Worm (Caenorhabditis elegans) whole organism, L2 larva: ENCODE measurements around the gene B0393.5.
"Not testable (repeated sequence)": the region's sequence is repeated elsewhere in the genome, so short reads cannot be mapped to it uniquely, and the experiment has no call there.

Experiments used
- C34F6.9 ChIP-seq: fragments of 150-350 bp; optimal IDR thresholded peaks from 2 replicates; lab custom pipeline; 2014; ENCODE audit warnings: missing biosample characterization, missing genetic modification characterization
- F13H6.1 ChIP-seq: sonication (generic microtip); optimal IDR thresholded peaks from 2 replicates; lab custom pipeline; 2016; ENCODE audit warnings: missing genetic modification characterization, missing compliant biosample characterization
- R02D3.7 ChIP-seq: fragments of 150-350 bp; optimal IDR thresholded peaks from 2 replicates; lab custom pipeline; 2014; ENCODE audit warnings: missing biosample characterization, missing genetic modification characterization
- Y55F3AM.14 ChIP-seq: fragments of 200-800 bp; sonication (Bioruptor generic); optimal IDR thresholded peaks from 2 replicates; lab custom pipeline; 2018; ENCODE audit warnings: mild to moderate bottlenecking, missing genetic modification characterization, missing compliant biosample characterization
- ZK546.5 ChIP-seq: sonication (generic microtip); optimal IDR thresholded peaks from 2 replicates; lab custom pipeline; 2017; ENCODE audit warnings: missing biosample characterization, missing genetic modification characterization
- aly-2 ChIP-seq: fragments of 150-350 bp; optimal IDR thresholded peaks from 2 replicates; lab custom pipeline; 2014; ENCODE audit warnings: missing biosample characterization, missing genetic modification characterization
- ama-1 ChIP-seq: fragments of 150-350 bp; optimal IDR thresholded peaks from 2 replicates; lab custom pipeline; 2018; ENCODE audit warnings: inconsistent platforms
- blmp-1 ChIP-seq: sonication (generic microtip); optimal IDR thresholded peaks from 2 replicates; lab custom pipeline; 2017; ENCODE audit warnings: missing genetic modification characterization, mild to moderate bottlenecking, missing compliant biosample characterization, antibody characterized with exemption, moderate library complexity; ENCODE audit not compliant: insufficient read depth
- ceh-16 ChIP-seq: fragments of 150-350 bp; optimal IDR thresholded peaks from 2 replicates; lab custom pipeline; 2014; ENCODE audit warnings: missing biosample characterization, missing genetic modification characterization
- ceh-82 ChIP-seq: fragments of 150-350 bp; optimal IDR thresholded peaks from 2 replicates; lab custom pipeline; 2014; ENCODE audit warnings: missing biosample characterization, missing genetic modification characterization
- crh-2 ChIP-seq: sonication (generic microtip); optimal IDR thresholded peaks from 2 replicates; lab custom pipeline; 2017; ENCODE audit warnings: missing biosample characterization, missing genetic modification characterization
- dmd-4 ChIP-seq: sonication (generic microtip); optimal IDR thresholded peaks from 2 replicates; lab custom pipeline; 2017; ENCODE audit warnings: missing biosample characterization, missing genetic modification characterization
- egl-27 ChIP-seq: sonication (generic microtip); optimal IDR thresholded peaks from 3 replicates; lab custom pipeline; 2017; ENCODE audit warnings: missing biosample characterization, missing genetic modification reagents, missing genetic modification characterization
- elt-1 ChIP-seq: fragments of 150-350 bp; optimal IDR thresholded peaks from 2 replicates; lab custom pipeline; 2014; ENCODE audit warnings: missing biosample characterization, missing genetic modification characterization
- elt-3 ChIP-seq: sonication (generic microtip); optimal IDR thresholded peaks from 2 replicates; lab custom pipeline; 2017; ENCODE audit warnings: missing biosample characterization, missing genetic modification characterization
- fos-1 ChIP-seq: fragments of 150-350 bp; optimal IDR thresholded peaks from 2 replicates; lab custom pipeline; 2014; ENCODE audit warnings: missing biosample characterization, missing genetic modification characterization
- gmeb-1 ChIP-seq: fragments of 150-350 bp; optimal IDR thresholded peaks from 2 replicates; lab custom pipeline; 2014; ENCODE audit warnings: missing biosample characterization, missing genetic modification characterization
- lin-11 ChIP-seq: fragments of 150-350 bp; sonication (generic microtip); optimal IDR thresholded peaks from 2 replicates; lab custom pipeline; 2014; ENCODE audit warnings: missing biosample characterization, missing genetic modification characterization, inconsistent platforms, mixed read lengths
- lin-39 ChIP-seq: fragments of 150-350 bp; optimal IDR thresholded peaks from 2 replicates; lab custom pipeline; 2014; ENCODE audit warnings: missing biosample characterization, missing genetic modification reagents, missing genetic modification characterization
- lsy-2 ChIP-seq, 2 experiments: fragments of 150-350 bp in 1 of 2; sonication (generic microtip) in 1 of 2; optimal IDR thresholded peaks; 2 replicates each; lab custom pipeline; 2014 to 2017; ENCODE audit warnings: missing biosample characterization in 2 of 2, missing genetic modification characterization in 2 of 2
- mab-5 ChIP-seq: fragments of 150-350 bp; optimal IDR thresholded peaks from 2 replicates; lab custom pipeline; 2014; ENCODE audit warnings: missing biosample characterization, missing genetic modification characterization
- mbf-1 ChIP-seq: sonication (generic microtip); optimal IDR thresholded peaks from 2 replicates; lab custom pipeline; 2017; ENCODE audit warnings: missing biosample characterization, missing genetic modification characterization
- mdl-1 ChIP-seq, 2 experiments: fragments of 150-350 bp in 1 of 2; sonication (generic microtip) in 1 of 2; optimal IDR thresholded peaks; 2 replicates each; lab custom pipeline; 2017; ENCODE audit warnings: missing biosample characterization in 2 of 2, missing genetic modification characterization in 2 of 2
- nhr-10 ChIP-seq: sonication (generic microtip); optimal IDR thresholded peaks from 2 replicates; lab custom pipeline; 2017; ENCODE audit warnings: missing biosample characterization, missing genetic modification characterization
- nhr-11 ChIP-seq: fragments of 150-350 bp; optimal IDR thresholded peaks from 2 replicates; lab custom pipeline; 2014; ENCODE audit warnings: missing biosample characterization, missing genetic modification characterization
- nhr-12 ChIP-seq: fragments of 150-350 bp; optimal IDR thresholded peaks from 2 replicates; lab custom pipeline; 2014; ENCODE audit warnings: missing biosample characterization, missing genetic modification characterization
- nhr-129 ChIP-seq: fragments of 150-350 bp; optimal IDR thresholded peaks from 2 replicates; lab custom pipeline; 2014; ENCODE audit warnings: missing biosample characterization, missing genetic modification characterization
- nhr-21 ChIP-seq: fragments of 150-350 bp; optimal IDR thresholded peaks from 2 replicates; lab custom pipeline; 2014; ENCODE audit warnings: missing biosample characterization, missing genetic modification characterization
- nhr-23 ChIP-seq: fragments of 150-350 bp; optimal IDR thresholded peaks from 2 replicates; lab custom pipeline; 2014; ENCODE audit warnings: missing biosample characterization, missing genetic modification reagents, missing genetic modification characterization
- nhr-237 ChIP-seq: fragments of 150-350 bp; optimal IDR thresholded peaks from 2 replicates; lab custom pipeline; 2014; ENCODE audit warnings: missing biosample characterization, missing genetic modification characterization
- nhr-25 ChIP-seq: fragments of 150-350 bp; sonication (generic microtip); optimal IDR thresholded peaks from 3 replicates; lab custom pipeline; 2014; ENCODE audit warnings: missing biosample characterization, missing genetic modification characterization
- nhr-6 ChIP-seq: fragments of 150-350 bp; optimal IDR thresholded peaks from 2 replicates; lab custom pipeline; 2014; ENCODE audit warnings: missing biosample characterization, missing genetic modification characterization
- nhr-77 ChIP-seq: fragments of 150-350 bp; optimal IDR thresholded peaks from 2 replicates; lab custom pipeline; 2014; ENCODE audit warnings: missing biosample characterization, missing genetic modification characterization
- peb-1 ChIP-seq: fragments of 150-350 bp; optimal IDR thresholded peaks from 2 replicates; lab custom pipeline; 2014; ENCODE audit warnings: missing biosample characterization, missing genetic modification characterization
- skn-1 ChIP-seq: sonication (generic microtip); optimal IDR thresholded peaks from 2 replicates; lab custom pipeline; 2017; ENCODE audit warnings: missing biosample characterization, missing genetic modification characterization
- sma-3 ChIP-seq: sonication (generic microtip); optimal IDR thresholded peaks from 2 replicates; lab custom pipeline; 2016; ENCODE audit warnings: missing genetic modification reagents, missing genetic modification characterization, missing compliant biosample characterization
- sma-9 ChIP-seq, 2 experiments: fragments of 150-350 bp in 1 of 2; sonication (generic microtip) in 1 of 2; optimal IDR thresholded peaks; 2 replicates each; lab custom pipeline; 2014 to 2016; ENCODE audit warnings: missing genetic modification characterization in 2 of 2, mild to moderate bottlenecking in 1 of 2, missing biosample characterization in 1 of 2, missing compliant biosample characterization in 1 of 2, missing genetic modification reagents in 1 of 2, moderate library complexity in 1 of 2
- snpc-4 ChIP-seq: fragments of 150-350 bp; optimal IDR thresholded peaks from 2 replicates; lab custom pipeline; 2014; ENCODE audit warnings: missing biosample characterization, missing genetic modification characterization
- unc-39 ChIP-seq: fragments of 150-350 bp; optimal IDR thresholded peaks from 2 replicates; lab custom pipeline; 2014; ENCODE audit warnings: missing biosample characterization, missing genetic modification characterization
- unc-55 ChIP-seq: fragments of 150-350 bp; sonication (generic microtip); optimal IDR thresholded peaks from 3 replicates; lab custom pipeline; 2014; ENCODE audit warnings: missing biosample characterization, missing genetic modification reagents, missing genetic modification characterization
- zag-1 ChIP-seq: fragments of 150-350 bp; optimal IDR thresholded peaks from 2 replicates; lab custom pipeline; 2014; ENCODE audit warnings: missing biosample characterization, missing genetic modification characterization
- ztf-1 ChIP-seq: fragments of 200-800 bp; sonication (Bioruptor generic); conservative IDR thresholded peaks from 2 replicates; pipeline ENCODE4 v1.3.6; 2022; ENCODE audit warnings: missing genetic modification characterization, missing compliant biosample characterization
- ztf-11 ChIP-seq: sonication (generic microtip); optimal IDR thresholded peaks from 2 replicates; lab custom pipeline; 2017; ENCODE audit warnings: missing biosample characterization, missing genetic modification characterization
- ztf-4 ChIP-seq: fragments of 150-350 bp; optimal IDR thresholded peaks from 2 replicates; lab custom pipeline; 2014; ENCODE audit warnings: missing biosample characterization, missing genetic modification characterization

B0393.5 gene

ce11 chrIII:4739975-4740374 is 25.6 kb upstream of the B0393.5 start, which contains the start of gene ras-2:
ras-2 (minus strand) TSS chrIII:4740075.
- TF ChIP-seq dmd-4 (tag; lab: Kevin White, UChicago) (no peak), ceh-16 (no peak), C34F6.9 (tag; lab: Kevin White, UChicago) (no peak), crh-2 (tag; lab: Kevin White, UChicago) (no peak), peb-1 (tag; lab: Kevin White, UChicago) (no peak), ceh-82 (tag; lab: Kevin White, UChicago) (no peak), R02D3.7 (no peak), nhr-21 (tag; lab: Kevin White, UChicago) (no peak), elt-3 (tag; lab: Kevin White, UChicago) (no peak), nhr-237 (tag; lab: Kevin White, UChicago) (no peak), elt-1 (tag; lab: Kevin White, UChicago) (no peak), ztf-4 (tag; lab: Kevin White, UChicago) (no peak), unc-39 (no peak), nhr-12 (no peak), ztf-11 (no peak), mdl-1 (tag; optimal IDR thresholded peaks at IDR 0.05; lab: Kevin White, UChicago) (no peak), fos-1 (tag; lab: Kevin White, UChicago) (no peak)

ce11 chrIII:4740820-4741219 is 24.8 kb upstream of the B0393.5 start:
- no peak for TF ChIP-seq nhr-6 (tag; lab: Kevin White, UChicago)
- peak; percentile 78 for TF ChIP-seq fos-1 (tag; lab: Kevin White, UChicago)
- no peak for TF ChIP-seq lin-39 (tag; lab: Kevin White, UChicago)
- no peak for TF ChIP-seq aly-2 (tag; lab: Kevin White, UChicago)
- no peak for TF ChIP-seq Y55F3AM.14
- TF ChIP-seq elt-3 (tag; lab: Kevin White, UChicago): no peak
- peak; percentile 29 for TF ChIP-seq crh-2 (tag; lab: Kevin White, UChicago)
- no peak for TF ChIP-seq sma-9 (GFP tag; optimal IDR thresholded peaks at IDR 0.05; lab: Kevin White, UChicago)
- TF ChIP-seq sma-9 (tag; optimal IDR thresholded peaks at IDR 0.05; lab: Kevin White, UChicago): no peak
- no peak for TF ChIP-seq nhr-11 (tag; lab: Kevin White, UChicago)
- TF ChIP-seq nhr-21 (tag; lab: Kevin White, UChicago): no peak
- TF ChIP-seq peb-1 (tag; lab: Kevin White, UChicago): no peak
- no peak for TF ChIP-seq nhr-77
- peak in 1 of 2 experiments; percentile 28 for TF ChIP-seq lsy-2 (tag; optimal IDR thresholded peaks at IDR 0.05; lab: Kevin White, UChicago)
- no peak for TF ChIP-seq elt-1 (tag; lab: Kevin White, UChicago)
- TF ChIP-seq gmeb-1 (tag; lab: Kevin White, UChicago): no peak
- TF ChIP-seq mbf-1 (tag; lab: Kevin White, UChicago): no peak
- no peak for TF ChIP-seq ceh-82 (tag; lab: Kevin White, UChicago)
- TF ChIP-seq nhr-129 (tag; lab: Kevin White, UChicago): peak; percentile 27
- TF ChIP-seq lin-11 (tag; lab: Kevin White, UChicago): no peak
- no peak for TF ChIP-seq egl-27 (tag; lab: Kevin White, UChicago)
- TF ChIP-seq unc-39: no peak
- TF ChIP-seq nhr-25 (tag; lab: Kevin White, UChicago): no peak
- no peak for TF ChIP-seq ztf-11
- TF ChIP-seq ztf-4 (tag; lab: Kevin White, UChicago): no peak
- TF ChIP-seq ztf-1: no peak
- no peak for TF ChIP-seq skn-1 (tag; lab: Kevin White, UChicago)
- TF ChIP-seq ama-1 (lab: Kevin White, UChicago): no peak
- TF ChIP-seq zag-1: no peak
- TF ChIP-seq dmd-4 (tag; lab: Kevin White, UChicago): no peak
- TF ChIP-seq ZK546.5: no peak
- TF ChIP-seq, all 48 proteins: peak for 4

DNA sequence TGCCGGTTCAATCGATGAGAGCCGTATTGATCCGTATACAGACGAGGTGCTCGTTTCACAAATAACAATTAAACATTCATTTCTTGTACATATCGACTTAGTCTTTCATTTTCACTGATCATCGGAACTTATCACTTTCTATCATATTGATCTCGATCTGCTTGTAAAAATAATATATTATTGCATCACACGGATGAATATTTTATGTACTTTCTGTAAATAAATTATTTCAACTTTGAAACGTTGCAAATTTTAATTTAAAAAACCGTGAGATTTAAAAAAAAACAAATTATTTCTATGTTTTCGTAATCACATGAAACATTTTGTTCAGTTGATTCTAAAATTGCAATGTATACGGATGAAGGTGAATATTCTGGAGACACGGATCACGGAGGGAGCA is 23.0 kb upstream of the B0393.5 start, which contains the start of gene twk-6:
Gene twk-6, plus strand, starts transcription at position 301 of the 400 bp plus-strand sequence.
- not testable (repeated sequence) for TF ChIP-seq peb-1, aly-2, nhr-11 (tag; lab: Kevin White, UChicago)

- TF ChIP-seq unc-55 (GFP tag; lab: Kevin White, UChicago) (no peak), elt-1 (tag; lab: Kevin White, UChicago) (no peak), nhr-77 (no peak), nhr-6 (tag; lab: Kevin White, UChicago) (no peak), mbf-1 (tag; lab: Kevin White, UChicago) (no peak), blmp-1 (tag; lab: Kevin White, UChicago) (no peak), skn-1 (tag; lab: Kevin White, UChicago) (no peak), unc-39 (no peak), lin-39 (tag; lab: Kevin White, UChicago) (no peak), snpc-4 (tag; lab: Kevin White, UChicago) (no peak), lin-11 (tag; lab: Kevin White, UChicago) (no peak), egl-27 (tag; lab: Kevin White, UChicago) (no peak), sma-3 (GFP tag; lab: Kevin White, UChicago) (no peak), nhr-10 (tag; lab: Kevin White, UChicago) (no peak), mab-5 (tag; lab: Kevin White, UChicago) (no peak), F13H6.1 (tag; lab: Kevin White, UChicago) (no peak), aly-2 (tag; lab: Kevin White, UChicago) (no peak), nhr-23 (no peak)
Measured at ce11 chrIII:4745934-4746333, 19.6 kb upstream of the B0393.5 start, which contains the start of gene F17C8.6. F17C8.6 (minus strand) TSS chrIII:4746034.
